Fruit fly (Drosophila melanogaster) whole organism, embryonic: ENCODE data around the gene SCCRO4.

ENCODE experiments used
- Ada2b ChIP-seq: fragments of 200-800 bp; sonication (Bioruptor generic); IDR thresholded peaks from 2 replicates; pipeline ENCODE4 v1.3.6; 2022; ENCODE audit warnings: missing biosample characterization, missing genetic modification characterization
- Awh ChIP-seq: fragments of 200-800 bp; sonication (Bioruptor generic); IDR thresholded peaks from 2 replicates; pipeline ENCODE4, ENCODE4 v1.3.6; 2022; ENCODE audit warnings: missing biosample characterization, missing genetic modification characterization
- CG10274 ChIP-seq: fragments of 200-800 bp; sonication (Bioruptor generic); optimal IDR thresholded peaks from 3 replicates; lab custom pipeline; 2017; ENCODE audit warnings: missing biosample characterization, mild to moderate bottlenecking, missing genetic modification characterization
- CG10543 ChIP-seq: fragments of 200-800 bp; sonication (Bioruptor generic); optimal IDR thresholded peaks from 3 replicates; lab custom pipeline; 2017; ENCODE audit warnings: missing biosample characterization, mild to moderate bottlenecking, missing genetic modification characterization, moderate library complexity
- CG10959 ChIP-seq: fragments of 200-800 bp; sonication (Bioruptor generic); IDR thresholded peaks from 2 replicates; pipeline ENCODE4 v1.3.6; 2022; ENCODE audit warnings: missing biosample characterization, missing genetic modification characterization
- CG12104 ChIP-seq: fragments of 200-800 bp; sonication (Bioruptor generic); optimal IDR thresholded peaks from 3 replicates; lab custom pipeline; 2016; ENCODE audit warnings: missing biosample characterization, missing genetic modification characterization
- CG13775 ChIP-seq: fragments of 200-800 bp; sonication (Bioruptor generic); optimal IDR thresholded peaks from 3 replicates; lab custom pipeline; 2017; ENCODE audit warnings: missing biosample characterization, mild to moderate bottlenecking, missing genetic modification characterization
- CG14441 ChIP-seq: fragments of 200-800 bp; sonication (Bioruptor generic); IDR thresholded peaks from 2 replicates; pipeline ENCODE4 v1.3.6; 2022; ENCODE audit warnings: missing biosample characterization, missing genetic modification characterization
- CG14965 ChIP-seq: fragments of 200-800 bp; sonication (Bioruptor generic); optimal IDR thresholded peaks from 2 replicates; lab custom pipeline; 2016; ENCODE audit warnings: missing biosample characterization, missing genetic modification characterization, borderline replicate concordance
- CG1602 ChIP-seq: fragments of 200-800 bp; sonication (Bioruptor generic); optimal IDR thresholded peaks from 3 replicates; lab custom pipeline; 2016; ENCODE audit warnings: missing biosample characterization, missing genetic modification characterization
- CG1832 ChIP-seq: fragments of 200-800 bp; sonication (Bioruptor generic); optimal IDR thresholded peaks from 2 replicates; lab custom pipeline; 2017; ENCODE audit warnings: missing biosample characterization, mild to moderate bottlenecking, missing genetic modification characterization, inconsistent platforms
- CG30403 ChIP-seq: fragments of 200-800 bp; sonication (Bioruptor generic); optimal IDR thresholded peaks from 3 replicates; lab custom pipeline; 2016; ENCODE audit warnings: missing biosample characterization, missing genetic modification characterization
- CG8359 ChIP-seq: fragments of 200-800 bp; sonication (Bioruptor generic); optimal IDR thresholded peaks from 2 replicates; lab custom pipeline; 2017; ENCODE audit warnings: missing biosample characterization, mild to moderate bottlenecking, missing genetic modification characterization, borderline replicate concordance
- CG8944 ChIP-seq: fragments of 200-800 bp; sonication (Bioruptor generic); optimal IDR thresholded peaks from 3 replicates; lab custom pipeline; 2016; ENCODE audit warnings: missing biosample characterization, missing genetic modification characterization
- CG9876 ChIP-seq: fragments of 200-800 bp; sonication (Bioruptor generic); optimal IDR thresholded peaks from 2 replicates; lab custom pipeline; 2016; ENCODE audit warnings: missing biosample characterization, missing genetic modification characterization
- H15 ChIP-seq: fragments of 200-800 bp; sonication (Bioruptor generic); IDR thresholded peaks from 3 replicates; pipeline ENCODE4 v1.3.6; 2022; ENCODE audit warnings: missing biosample characterization, missing genetic modification characterization
- HLH3B ChIP-seq: fragments of 200-800 bp; sonication (Bioruptor generic); IDR thresholded peaks from 2 replicates; pipeline ENCODE4 v1.3.6; 2022; ENCODE audit warnings: missing biosample characterization, missing genetic modification characterization
- HmgD ChIP-seq: fragments of 200-800 bp; sonication (Bioruptor generic); optimal IDR thresholded peaks from 3 replicates; lab custom pipeline; 2016; ENCODE audit warnings: missing biosample characterization, missing genetic modification characterization
- Jarid2 ChIP-seq: fragments of 200-800 bp; sonication (Bioruptor generic); optimal IDR thresholded peaks from 3 replicates; lab custom pipeline; 2017; ENCODE audit warnings: mild to moderate bottlenecking, missing biosample characterization, missing genetic modification reagents, missing genetic modification characterization
- MTF-1 ChIP-seq: fragments of 200-800 bp; sonication (Bioruptor generic); optimal IDR thresholded peaks from 2 replicates; lab custom pipeline; 2018; ENCODE audit warnings: missing biosample characterization, mild to moderate bottlenecking, missing genetic modification characterization, borderline replicate concordance
- Max ChIP-seq: fragments of 200-800 bp; sonication (Bioruptor generic); optimal IDR thresholded peaks from 2 replicates; lab custom pipeline; 2016; ENCODE audit warnings: missing biosample characterization, mild to moderate bottlenecking, missing genetic modification characterization
- NK7.1 ChIP-seq: fragments of 200-800 bp; sonication (Bioruptor generic); optimal IDR thresholded peaks from 3 replicates; lab custom pipeline; 2016; ENCODE audit warnings: missing biosample characterization, missing genetic modification characterization
- Neu2 ChIP-seq: fragments of 200-800 bp; sonication (Bioruptor generic); optimal IDR thresholded peaks from 3 replicates; lab custom pipeline; 2016; ENCODE audit warnings: missing biosample characterization, missing genetic modification characterization, borderline replicate concordance
- Nf-YB ChIP-seq: fragments of 200-800 bp; sonication (Bioruptor generic); optimal IDR thresholded peaks from 3 replicates; lab custom pipeline; 2019; ENCODE audit warnings: missing biosample characterization, mild to moderate bottlenecking, missing genetic modification characterization, moderate library complexity
- Opbp ChIP-seq: fragments of 200-800 bp; sonication (Bioruptor generic); IDR thresholded peaks from 3 replicates; pipeline ENCODE4 v1.3.6; 2022; ENCODE audit warnings: missing biosample characterization, missing genetic modification characterization; ENCODE audit not compliant: partially characterized antibody
- btn ChIP-seq: fragments of 200-800 bp; sonication (Bioruptor generic); optimal IDR thresholded peaks from 2 replicates; lab custom pipeline; 2016; ENCODE audit warnings: missing biosample characterization, missing genetic modification characterization
- cas ChIP-seq: fragments of 200-800 bp; sonication (Bioruptor generic); IDR thresholded peaks from 2 replicates; pipeline ENCODE4 v1.3.6; 2022; ENCODE audit warnings: missing biosample characterization, missing genetic modification characterization
- chm ChIP-seq: fragments of 200-800 bp; sonication (Bioruptor generic); IDR thresholded peaks from 2 replicates; pipeline ENCODE4 v1.3.6; 2022; ENCODE audit warnings: missing biosample characterization, missing genetic modification characterization
- chn ChIP-seq: fragments of 200-800 bp; sonication (Bioruptor generic); optimal IDR thresholded peaks from 2 replicates; lab custom pipeline; 2016; ENCODE audit warnings: missing biosample characterization, missing genetic modification characterization
- crp ChIP-seq, 2 experiments: fragments of 200-800 bp; sonication (Bioruptor generic); optimal IDR thresholded peaks; 2 replicates in 1 of 2; 3 replicates in 1 of 2; lab custom pipeline; 2017; ENCODE audit warnings: missing biosample characterization in 2 of 2, missing genetic modification characterization in 2 of 2, mild to moderate bottlenecking in 1 of 2, moderate library complexity in 1 of 2
- cwo ChIP-seq: fragments of 200-800 bp; sonication (Bioruptor generic); optimal IDR thresholded peaks from 3 replicates; lab custom pipeline; 2017; ENCODE audit warnings: missing biosample characterization, missing genetic modification characterization, mild to moderate bottlenecking, moderate library complexity, missing genetic modification reagents
- emc ChIP-seq: fragments of 200-800 bp; sonication (Bioruptor generic); optimal IDR thresholded peaks from 2 replicates; lab custom pipeline; 2016; ENCODE audit warnings: missing biosample characterization, missing genetic modification characterization
- ewg ChIP-seq: fragments of 200-800 bp; sonication (Bioruptor generic); optimal IDR thresholded peaks from 3 replicates; lab custom pipeline; 2017; ENCODE audit warnings: mild to moderate bottlenecking, missing biosample characterization, missing genetic modification reagents, missing genetic modification characterization
- fd102C ChIP-seq: fragments of 200-800 bp; sonication (Bioruptor generic); optimal IDR thresholded peaks from 2 replicates; lab custom pipeline; 2018; ENCODE audit warnings: missing biosample characterization, mild to moderate bottlenecking, missing genetic modification characterization, moderate library complexity
- fd3F ChIP-seq: fragments of 200-800 bp; sonication (Bioruptor generic); optimal IDR thresholded peaks from 2 replicates; lab custom pipeline; 2018; ENCODE audit warnings: missing biosample characterization, mild to moderate bottlenecking, missing genetic modification characterization, moderate library complexity
- fd96Cb ChIP-seq: fragments of 200-800 bp; sonication (Bioruptor generic); optimal IDR thresholded peaks from 2 replicates; lab custom pipeline; 2018; ENCODE audit warnings: missing biosample characterization, mild to moderate bottlenecking, missing genetic modification characterization, moderate library complexity
- gfzf ChIP-seq: fragments of 200-800 bp; sonication (Bioruptor generic); optimal IDR thresholded peaks from 2 replicates; lab custom pipeline; 2016; ENCODE audit warnings: missing biosample characterization, mild to moderate bottlenecking, missing genetic modification characterization, moderate library complexity
- grau ChIP-seq: fragments of 200-800 bp; optimal IDR thresholded peaks from 3 replicates; lab custom pipeline; 2019; ENCODE audit warnings: missing biosample characterization, mild to moderate bottlenecking, missing genetic modification characterization, moderate library complexity
- gt ChIP-seq: fragments of 200-800 bp; sonication (Bioruptor generic); IDR thresholded peaks from 2 replicates; pipeline ENCODE4 v1.3.6; 2022; ENCODE audit warnings: missing biosample characterization, missing genetic modification characterization
- h ChIP-seq: fragments of >200 bp; optimal IDR thresholded peaks from 2 replicates; lab custom pipeline; 2017
- hkb ChIP-seq, 2 experiments: fragments of 200-800 bp in 1 of 2; fragments of >200 bp in 1 of 2; sonication (Bioruptor generic) in 1 of 2; IDR thresholded peaks in 1 of 2; optimal IDR thresholded peaks in 1 of 2; 2 replicates each; pipeline versions ENCODE4 v1.3.6 to Lab custom; 2017 to 2022; ENCODE audit warnings: missing biosample characterization in 1 of 2, missing genetic modification characterization in 1 of 2
- jigr1 ChIP-seq: fragments of 200-800 bp; sonication (Bioruptor generic); IDR thresholded peaks from 3 replicates; pipeline ENCODE4 v1.3.6; 2022; ENCODE audit warnings: missing biosample characterization, missing genetic modification characterization
- lmd ChIP-seq: fragments of 200-800 bp; sonication (Bioruptor generic); IDR thresholded peaks from 2 replicates; pipeline ENCODE4 v1.3.6; 2022; ENCODE audit warnings: missing biosample characterization, missing genetic modification characterization
- nau ChIP-seq: fragments of 200-800 bp; sonication (Bioruptor generic); optimal IDR thresholded peaks from 3 replicates; lab custom pipeline; 2017; ENCODE audit warnings: missing biosample characterization, mild to moderate bottlenecking, missing genetic modification characterization, missing genetic modification reagents
- nerfin-1 ChIP-seq: fragments of 200-800 bp; sonication (Bioruptor generic); optimal IDR thresholded peaks from 3 replicates; lab custom pipeline; 2019; ENCODE audit warnings: missing biosample characterization, mild to moderate bottlenecking, missing genetic modification characterization, moderate library complexity
- nerfin-2 ChIP-seq: fragments of 200-800 bp; sonication (Bioruptor generic); IDR thresholded peaks from 2 replicates; pipeline ENCODE4 v1.3.6; 2022; ENCODE audit warnings: missing biosample characterization, missing genetic modification characterization; ENCODE audit not compliant: partially characterized antibody
- schlank ChIP-seq: fragments of 200-800 bp; sonication (Bioruptor generic); optimal IDR thresholded peaks from 2 replicates; lab custom pipeline; 2018; ENCODE audit warnings: missing biosample characterization, mild to moderate bottlenecking, missing genetic modification characterization
- tup ChIP-seq: fragments of 200-800 bp; sonication (Bioruptor generic); optimal IDR thresholded peaks from 2 replicates; lab custom pipeline; 2016; ENCODE audit warnings: missing biosample characterization, mild to moderate bottlenecking, missing genetic modification characterization, moderate library complexity
- unc-4 ChIP-seq: fragments of 200-800 bp; sonication (Bioruptor generic); IDR thresholded peaks from 2 replicates; pipeline ENCODE4 v1.3.6; 2022; ENCODE audit warnings: missing biosample characterization, missing genetic modification characterization; ENCODE audit not compliant: partially characterized antibody
- zfh1 ChIP-seq: fragments of 200-800 bp; sonication (Bioruptor generic); IDR thresholded peaks from 3 replicates; pipeline ENCODE4 v1.3.6; 2022; ENCODE audit warnings: missing biosample characterization, missing genetic modification characterization
- zfh2 ChIP-seq: fragments of 200-800 bp; sonication (Bioruptor generic); optimal IDR thresholded peaks from 2 replicates; lab custom pipeline; 2016; ENCODE audit warnings: missing biosample characterization, missing genetic modification characterization

SCCRO4 gene

dm6 chr3L:20356613-20357012, 57.4 kb downstream of the SCCRO4 start, which contains the start of gene kin17 (continued):
- peak; percentile 85 for TF ChIP-seq gfzf (GFP tag; lab: Kevin White, UChicago)
- TF ChIP-seq chn (GFP tag; lab: Kevin White, UChicago): no peak
- TF ChIP-seq MTF-1 (GFP tag; lab: Kevin White, UChicago): no peak
- no peak for TF ChIP-seq Awh (GFP tag; lab: Robert Waterston, UW)
- no peak for TF ChIP-seq CG1832 (GFP tag; lab: Kevin White, UChicago)
- TF ChIP-seq unc-4 (GFP tag; lab: Robert Waterston, UW): peak; percentile 74
- no peak for TF ChIP-seq fd3F (GFP tag; lab: Kevin White, UChicago)
- no peak for TF ChIP-seq CG14965
- no peak for TF ChIP-seq fd96Cb (tag; lab: Kevin White, UChicago)
- TF ChIP-seq Ada2b (GFP tag; lab: Robert Waterston, UW): no peak
- TF ChIP-seq gt: no peak
- no peak for TF ChIP-seq HmgD (GFP tag; lab: Kevin White, UChicago)
- TF ChIP-seq nerfin-2: 0 out of 2 replicates have a peak, but pooled peaks have one; percentile 26
- TF ChIP-seq CG30403: no peak
- TF ChIP-seq zfh2 (GFP tag; lab: Kevin White, UChicago): no peak
- no peak for TF ChIP-seq CG8359 (GFP tag; lab: Kevin White, UChicago)
- TF ChIP-seq fd102C (GFP tag; lab: Kevin White, UChicago): no peak
- no peak for TF ChIP-seq btn (GFP tag; lab: Kevin White, UChicago)
- no peak for TF ChIP-seq zfh1
- no peak for TF ChIP-seq CG8944 (GFP tag; lab: Kevin White, UChicago)
- TF ChIP-seq CG12104 (GFP tag; lab: Kevin White, UChicago): no peak
- TF ChIP-seq NK7.1 (GFP tag; lab: Kevin White, UChicago): no peak
- no peak for TF ChIP-seq CG1602
- no peak for TF ChIP-seq CG10274 (GFP tag; lab: Kevin White, UChicago)
- no peak for TF ChIP-seq CG10543
- TF ChIP-seq chm (GFP tag; lab: Robert Waterston, UW): no peak
- no peak for TF ChIP-seq h
- no peak for TF ChIP-seq nerfin-1
- TF ChIP-seq grau: no peak
- TF ChIP-seq CG13775 (GFP tag; lab: Kevin White, UChicago): no peak
- no peak for TF ChIP-seq HLH3B (GFP tag; lab: Robert Waterston, UW)
- TF ChIP-seq nau (GFP tag; lab: Kevin White, UChicago): no peak
- TF ChIP-seq CG9876: no peak
- TF ChIP-seq CG10959 (GFP tag; lab: Robert Waterston, UW): no peak
- TF ChIP-seq lmd (GFP tag; lab: Robert Waterston, UW): no peak
- no peak for TF ChIP-seq tup (GFP tag; lab: Kevin White, UChicago)
- TF ChIP-seq jigr1 (GFP tag; lab: Robert Waterston, UW): no peak
- no peak for TF ChIP-seq H15
- TF ChIP-seq cas: no peak
- no peak for TF ChIP-seq schlank
- TF ChIP-seq Nf-YB (GFP tag; lab: Kevin White, UChicago): no peak
- TF ChIP-seq Jarid2 (GFP tag; lab: Kevin White, UChicago): no peak
- no peak for TF ChIP-seq hkb (optimal IDR thresholded peaks at IDR 0.05; lab: Kevin White, UChicago)
- no peak for TF ChIP-seq hkb (GFP tag; IDR thresholded peaks at IDR 0.05; lab: Robert Waterston, UW)
- TF ChIP-seq CG14441 (GFP tag; lab: Robert Waterston, UW): no peak
- peak in 1 of 2 experiments; percentile 60 for TF ChIP-seq crp (GFP tag; optimal IDR thresholded peaks at IDR 0.05; lab: Kevin White, UChicago)
- TF ChIP-seq ewg (GFP tag; lab: Kevin White, UChicago): no peak
- TF ChIP-seq cwo (GFP tag; lab: Kevin White, UChicago): no peak
- no peak for TF ChIP-seq Neu2 (GFP tag; lab: Kevin White, UChicago)
- TF ChIP-seq emc (GFP tag; lab: Kevin White, UChicago): no peak
- peak; percentile 72 for TF ChIP-seq Opbp (GFP tag; lab: Robert Waterston, UW)
- no peak for TF ChIP-seq Max (GFP tag; lab: Kevin White, UChicago)
